Fruit fly (Drosophila melanogaster): ENCODE measurements around the gene Cad74A.

Cad74A gene

dm6 chr3L:17341216-17341615, 38.1 kb downstream of the Cad74A start, which contains the start of gene CG13727:
TSS of gene CG13727 (minus strand) at chr3L:17341316.
- TF ChIP-seq CG6163 (GFP tag; IDR thresholded peaks at IDR 0.05) (no peak), CG7368 (GFP tag; optimal IDR thresholded peaks at IDR 0.05) (no peak), spab (GFP tag; optimal IDR thresholded peaks at IDR 0.05) (no peak)

- TF ChIP-seq achi (GFP tag; optimal IDR thresholded peaks at IDR 0.05) (no peak), svp (GFP tag) (peak; percentile 27)
Measured at dm6 chr3L:17339756-17340155, 39.6 kb downstream of the Cad74A start.

- TF ChIP-seq svp (GFP tag), result peak; percentile 80
- TF ChIP-seq CG6808 (GFP tag; optimal IDR thresholded peaks at IDR 0.05), result no peak
- no peak for TF ChIP-seq CG6276 (GFP tag; optimal IDR thresholded peaks at IDR 0.05)
Measured at dm6 chr3L:17339122-17339521, 40.2 kb downstream of the Cad74A start, which contains the start of gene CG6479. TSS of gene CG6479 (minus strand) at chr3L:17339262.

- no peak for TF ChIP-seq Sox14 (GFP tag; optimal IDR thresholded peaks at IDR 0.05)
- no peak for TF ChIP-seq CG6808 (GFP tag; optimal IDR thresholded peaks at IDR 0.05)
- TF ChIP-seq Smox (GFP tag; optimal IDR thresholded peaks at IDR 0.05), result no peak
- no peak for TF ChIP-seq CG15336 (GFP tag; IDR thresholded peaks at IDR 0.05)
- TF ChIP-seq eg (GFP tag; IDR thresholded peaks at IDR 0.05), result no peak
- no peak for TF ChIP-seq CG34406 (GFP tag; optimal IDR thresholded peaks at IDR 0.05)
- no peak for TF ChIP-seq Eip78C (GFP tag)
Measured at dm6 chr3L:17329069-17329468, 50.3 kb downstream of the Cad74A start, which contains the start of gene Or74a. TSS of gene Or74a (minus strand) at chr3L:17329169.

dm6 chr3L:17325418-17325817, 53.9 kb downstream of the Cad74A start, which contains the start of gene CG13725:
TSS of gene CG13725 (minus strand) at chr3L:17325518.
- TF ChIP-seq fd59A (GFP tag; optimal IDR thresholded peaks at IDR 0.05), result no peak
- TF ChIP-seq lz (GFP tag; optimal IDR thresholded peaks at IDR 0.05), result no peak
- TF ChIP-seq svp (GFP tag), result no peak
- no peak for TF ChIP-seq cyc (GFP tag; optimal IDR thresholded peaks at IDR 0.05)
- no peak for TF ChIP-seq achi (GFP tag; optimal IDR thresholded peaks at IDR 0.05)
- no peak for TF ChIP-seq CG6808 (GFP tag; optimal IDR thresholded peaks at IDR 0.05)
- TF ChIP-seq CG4318 (GFP tag; optimal IDR thresholded peaks at IDR 0.05), result no peak
- no peak for TF ChIP-seq eg (GFP tag; IDR thresholded peaks at IDR 0.05)
- no peak for TF ChIP-seq CG6276 (GFP tag; optimal IDR thresholded peaks at IDR 0.05)
- no peak for TF ChIP-seq net (GFP tag; optimal IDR thresholded peaks at IDR 0.05)
- TF ChIP-seq Hr39 (GFP tag; optimal IDR thresholded peaks at IDR 0.05), result no peak
- no peak for TF ChIP-seq Ets96B (tag; optimal IDR thresholded peaks at IDR 0.05)

dm6 chr3L:17322541-17322940, 56.8 kb downstream of the Cad74A start, which contains the start of gene CG13724:
TSS of gene CG13724 (plus strand) at chr3L:17322841.
- TF ChIP-seq svp (GFP tag) (peak; percentile 13), spab (GFP tag; optimal IDR thresholded peaks at IDR 0.05) (no peak)

- no peak for TF ChIP-seq fd59A (GFP tag; optimal IDR thresholded peaks at IDR 0.05)
- no peak for TF ChIP-seq CG4318 (GFP tag; optimal IDR thresholded peaks at IDR 0.05)
- TF ChIP-seq eg (GFP tag; IDR thresholded peaks at IDR 0.05), result no peak
- no peak for TF ChIP-seq CG16779 (tag; optimal IDR thresholded peaks at IDR 0.05)
- TF ChIP-seq CG15336 (GFP tag; IDR thresholded peaks at IDR 0.05), result no peak
- TF ChIP-seq pdm3 (GFP tag; optimal IDR thresholded peaks at IDR 0.05), result no peak
- no peak for TF ChIP-seq CG10669 (GFP tag; optimal IDR thresholded peaks at IDR 0.05)
- TF ChIP-seq Sox15 (GFP tag; optimal IDR thresholded peaks at IDR 0.05), result no peak
- no peak for TF ChIP-seq ss (GFP tag; optimal IDR thresholded peaks at IDR 0.05)
Measured at dm6 chr3L:17320711-17321110, 58.6 kb downstream of the Cad74A start, which contains the start of gene ND-24L. TSS of gene ND-24L (minus strand) at chr3L:17320811.

Measured in whole organism, prepupa.